Worm (Caenorhabditis elegans) whole organism, mixed stage, embryonic: ENCODE measurements around the gene F32D8.12.

Experiments used
- blmp-1 ChIP-seq: fragments of 150-350 bp; optimal IDR thresholded peaks from 2 replicates; lab custom pipeline; 2014; ENCODE audit warnings: missing biosample characterization, missing genetic modification characterization
- ham-2 ChIP-seq: fragments of 200-800 bp; sonication (Bioruptor generic); optimal IDR thresholded peaks from 2 replicates; lab custom pipeline; 2018; ENCODE audit warnings: mild to moderate bottlenecking, missing genetic modification characterization, missing compliant biosample characterization
- hlh-1 ChIP-seq: fragments of 150-350 bp; optimal IDR thresholded peaks from 2 replicates; lab custom pipeline; 2014; ENCODE audit warnings: missing biosample characterization, missing genetic modification reagents, missing genetic modification characterization
- lin-13 ChIP-seq: fragments of 150-350 bp; optimal IDR thresholded peaks from 2 replicates; lab custom pipeline; 2014; ENCODE audit warnings: missing biosample characterization, missing genetic modification characterization
- nhr-12 ChIP-seq: fragments of 150-350 bp; optimal IDR thresholded peaks from 2 replicates; lab custom pipeline; 2014; ENCODE audit warnings: missing biosample characterization, missing genetic modification characterization
- nhr-237 ChIP-seq: fragments of 150-350 bp; optimal IDR thresholded peaks from 2 replicates; lab custom pipeline; 2014; ENCODE audit warnings: missing biosample characterization, missing genetic modification characterization
- pha-4 ChIP-seq: fragments of 150-350 bp; optimal IDR thresholded peaks from 2 replicates; lab custom pipeline; 2018; ENCODE audit warnings: missing biosample characterization, missing genetic modification reagents, missing genetic modification characterization
- snpc-4 ChIP-seq: fragments of 150-350 bp; optimal IDR thresholded peaks from 2 replicates; lab custom pipeline; 2014; ENCODE audit warnings: missing biosample characterization, missing genetic modification characterization
- sptf-1 ChIP-seq: sonication (generic microtip); optimal IDR thresholded peaks from 2 replicates; lab custom pipeline; 2017; ENCODE audit warnings: mild to moderate bottlenecking, missing genetic modification characterization, moderate library complexity, missing compliant biosample characterization
- tbx-8 ChIP-seq: fragments of 200-800 bp; sonication (Bioruptor generic); optimal IDR thresholded peaks from 2 replicates; lab custom pipeline; 2018; ENCODE audit warnings: mild to moderate bottlenecking, missing genetic modification characterization, moderate library complexity, missing compliant biosample characterization
- unc-39 ChIP-seq: fragments of 150-350 bp; optimal IDR thresholded peaks from 2 replicates; lab custom pipeline; 2014; ENCODE audit warnings: missing biosample characterization, missing genetic modification characterization
- ztf-11 ChIP-seq: fragments of 150-350 bp; optimal IDR thresholded peaks from 2 replicates; lab custom pipeline; 2014; ENCODE audit warnings: missing biosample characterization, missing genetic modification characterization

DNA sequence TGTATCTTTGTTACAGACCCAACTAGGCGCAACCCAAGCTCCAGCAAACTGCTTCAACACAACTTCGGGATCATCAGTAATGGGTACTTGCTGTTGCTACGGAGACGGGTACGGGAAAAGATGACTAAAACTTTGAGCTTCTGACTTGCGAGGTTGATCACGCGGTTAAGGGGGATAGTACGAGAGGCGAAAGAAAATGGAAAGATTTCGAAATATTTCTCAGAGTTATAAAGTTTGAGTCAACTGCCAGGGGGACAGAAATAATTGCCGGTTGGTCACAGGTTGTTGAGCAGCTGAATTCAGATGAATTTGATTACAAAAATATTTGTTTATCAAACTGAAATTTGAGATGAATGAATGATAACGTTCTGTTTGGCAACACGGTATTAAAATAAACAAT, 34.8 kb upstream of the F32D8.12 start:
- TF ChIP-seq lin-13 (tag; lab: Kevin White, UChicago): no peak
- TF ChIP-seq ztf-11 (tag; lab: Kevin White, UChicago): no peak
- TF ChIP-seq nhr-237 (tag; lab: Kevin White, UChicago): no peak
- no peak for TF ChIP-seq blmp-1 (tag; lab: Kevin White, UChicago)
- no peak for TF ChIP-seq ham-2 (GFP tag; lab: Kevin White, UChicago)
- TF ChIP-seq pha-4 (tag; lab: Kevin White, UChicago): no peak
- no peak for TF ChIP-seq sptf-1 (tag; lab: Kevin White, UChicago)
- no peak for TF ChIP-seq nhr-12
- TF ChIP-seq unc-39: no peak
- TF ChIP-seq tbx-8 (GFP tag; lab: Kevin White, UChicago): no peak
- TF ChIP-seq hlh-1 (tag; lab: Kevin White, UChicago): no peak
- TF ChIP-seq snpc-4 (tag; lab: Kevin White, UChicago): no peak
